Worm (Caenorhabditis elegans) whole organism, L4 larva: Measurements from ENCODE around the gene cyp-25A1.

Experiments used
- F37D6.2 ChIP-seq: sonication (generic microtip); optimal IDR thresholded peaks from 2 replicates; lab custom pipeline; 2016; ENCODE audit warnings: mild to moderate bottlenecking, missing genetic modification characterization, missing compliant biosample characterization
- Y105C5A.15 ChIP-seq: fragments of 200-800 bp; sonication (Bioruptor generic); IDR thresholded peaks from 2 replicates; pipeline ENCODE4 v1.3.6; 2022; ENCODE audit warnings: missing genetic modification characterization, missing compliant biosample characterization
- Y5F2A.4 ChIP-seq: fragments of 200-800 bp; sonication (Bioruptor generic); optimal IDR thresholded peaks from 2 replicates; lab custom pipeline; 2018; ENCODE audit warnings: mild to moderate bottlenecking, missing genetic modification characterization, missing compliant biosample characterization
- ZK337.2 ChIP-seq: fragments of 200-800 bp; sonication (Bioruptor generic); IDR thresholded peaks from 2 replicates; pipeline ENCODE4 v1.3.6; 2022; ENCODE audit warnings: missing genetic modification reagents, missing genetic modification characterization, missing compliant biosample characterization
- aha-1 ChIP-seq: fragments of 150-350 bp; peaks from one replicate; lab custom pipeline; 2014; ENCODE audit warnings: missing biosample characterization, missing genetic modification characterization
- ama-1 ChIP-seq: fragments of 150-350 bp; optimal IDR thresholded peaks from 2 replicates; lab custom pipeline; 2014; ENCODE audit warnings: inconsistent platforms, mixed read lengths
- attf-4 ChIP-seq: sonication (generic microtip); optimal IDR thresholded peaks from 3 replicates; lab custom pipeline; 2017; ENCODE audit warnings: missing biosample characterization, missing genetic modification characterization
- ceh-20 ChIP-seq: fragments of 200-800 bp; sonication (Bioruptor generic); IDR thresholded peaks from 2 replicates; pipeline ENCODE4 v1.3.6; 2022; ENCODE audit warnings: missing genetic modification reagents, missing genetic modification characterization, missing compliant biosample characterization
- ceh-28 ChIP-seq: fragments of 150-350 bp; optimal IDR thresholded peaks from 2 replicates; lab custom pipeline; 2014; ENCODE audit warnings: missing biosample characterization, missing genetic modification reagents, missing genetic modification characterization
- ceh-44 ChIP-seq: fragments of 200-800 bp; sonication (Bioruptor generic); IDR thresholded peaks from 2 replicates; pipeline ENCODE4 v1.3.6; 2022; ENCODE audit warnings: missing genetic modification reagents, missing genetic modification characterization, missing compliant biosample characterization
- ceh-82 ChIP-seq: sonication (generic microtip); optimal IDR thresholded peaks from 2 replicates; lab custom pipeline; 2017; ENCODE audit warnings: missing biosample characterization, missing genetic modification characterization
- ces-1 ChIP-seq: fragments of 150-350 bp; sonication (generic microtip); optimal IDR thresholded peaks from 4 replicates; lab custom pipeline; 2014; ENCODE audit warnings: missing biosample characterization, missing genetic modification reagents, missing genetic modification characterization
- ctbp-1 ChIP-seq: fragments of 200-800 bp; sonication (Bioruptor generic); IDR thresholded peaks from 2 replicates; pipeline ENCODE4 v1.3.6; 2022; ENCODE audit warnings: missing genetic modification reagents, missing genetic modification characterization, missing compliant biosample characterization
- daf-12 ChIP-seq: fragments of 150-350 bp; optimal IDR thresholded peaks from 2 replicates; lab custom pipeline; 2014; ENCODE audit warnings: missing biosample characterization, missing genetic modification reagents, missing genetic modification characterization
- daf-16 ChIP-seq, 3 experiments: sonication (generic microtip); optimal IDR thresholded peaks; 2 replicates each; lab custom pipeline; 2016 to 2017; ENCODE audit warnings: missing genetic modification characterization in 3 of 3, missing genetic modification reagents in 3 of 3, mild to moderate bottlenecking in 2 of 3, missing compliant biosample characterization in 2 of 3, missing biosample characterization in 1 of 3, moderate library complexity in 1 of 3
- dmd-6 ChIP-seq: fragments of 200-800 bp; sonication (Bioruptor generic); IDR thresholded peaks from 2 replicates; pipeline ENCODE4 v1.3.6; 2022; ENCODE audit warnings: missing genetic modification reagents, missing genetic modification characterization, missing compliant biosample characterization
- dmd-9 ChIP-seq: fragments of 200-800 bp; sonication (Bioruptor generic); IDR thresholded peaks from 2 replicates; pipeline ENCODE4 v1.3.6; 2022; ENCODE audit warnings: missing genetic modification reagents, missing genetic modification characterization, missing compliant biosample characterization
- dpl-1 ChIP-seq: fragments of 150-350 bp; optimal IDR thresholded peaks from 2 replicates; lab custom pipeline; 2014; ENCODE audit warnings: missing biosample characterization, missing genetic modification reagents, missing genetic modification characterization
- duxl-1 ChIP-seq: sonication (generic microtip); optimal IDR thresholded peaks from 2 replicates; lab custom pipeline; 2016; ENCODE audit warnings: mild to moderate bottlenecking, missing genetic modification characterization, moderate library complexity, missing compliant biosample characterization; ENCODE audit not compliant: poor library complexity
- dve-1 ChIP-seq: sonication (generic microtip); optimal IDR thresholded peaks from 2 replicates; lab custom pipeline; 2017; ENCODE audit warnings: antibody characterized with exemption, mild to moderate bottlenecking, missing genetic modification characterization, missing compliant biosample characterization; ENCODE audit not compliant: insufficient read depth
- gei-8 ChIP-seq: fragments of 200-800 bp; sonication (Bioruptor generic); optimal IDR thresholded peaks from 2 replicates; lab custom pipeline; 2018; ENCODE audit warnings: mild to moderate bottlenecking, missing genetic modification characterization, missing compliant biosample characterization
- hif-1 ChIP-seq, 2 experiments: sonication (generic microtip); optimal IDR thresholded peaks; 2 replicates each; lab custom pipeline; 2016 to 2017; ENCODE audit warnings: missing compliant biosample characterization in 2 of 2, missing genetic modification characterization in 2 of 2, missing genetic modification reagents in 2 of 2, missing genotype in 2 of 2, mild to moderate bottlenecking in 1 of 2
- hlh-11 ChIP-seq: fragments of 200-800 bp; sonication (Bioruptor generic); optimal IDR thresholded peaks from 2 replicates; lab custom pipeline; 2018; ENCODE audit warnings: mild to moderate bottlenecking, missing genetic modification characterization, missing compliant biosample characterization
- hmg-1.1 ChIP-seq: fragments of 200-800 bp; sonication (Bioruptor generic); IDR thresholded peaks from 2 replicates; pipeline ENCODE4 v1.3.6; 2022; ENCODE audit warnings: missing genetic modification reagents, missing genetic modification characterization, missing compliant biosample characterization
- lin-1 ChIP-seq: fragments of 200-800 bp; sonication (Bioruptor generic); IDR thresholded peaks from 2 replicates; pipeline ENCODE4 v1.3.6; 2022; ENCODE audit warnings: missing genetic modification reagents, missing genetic modification characterization, missing compliant biosample characterization
- lin-13 ChIP-seq: fragments of 150-350 bp; optimal IDR thresholded peaks from 2 replicates; lab custom pipeline; 2014; ENCODE audit warnings: missing biosample characterization, missing genetic modification reagents, missing genetic modification characterization
- lin-29 ChIP-seq: fragments of 200-800 bp; sonication (Bioruptor generic); IDR thresholded peaks from 2 replicates; pipeline ENCODE4 v1.3.6; 2022; ENCODE audit warnings: missing genetic modification reagents, missing genetic modification characterization, missing compliant biosample characterization
- lin-39 ChIP-seq: fragments of 150-350 bp; optimal IDR thresholded peaks from 2 replicates; lab custom pipeline; 2014; ENCODE audit warnings: missing biosample characterization, missing genetic modification reagents, missing genetic modification characterization
- lsy-2 ChIP-seq, 2 experiments: fragments of 150-350 bp in 1 of 2; sonication (generic microtip) in 1 of 2; optimal IDR thresholded peaks; 2 replicates each; lab custom pipeline; 2014 to 2017; ENCODE audit warnings: missing biosample characterization in 2 of 2, missing genetic modification characterization in 2 of 2
- mep-1 ChIP-seq: fragments of 150-350 bp; sonication (generic microtip); optimal IDR thresholded peaks from 3 replicates; lab custom pipeline; 2014; ENCODE audit warnings: missing biosample characterization, missing genetic modification characterization
- mes-2 ChIP-seq: sonication (generic microtip); optimal IDR thresholded peaks from 2 replicates; lab custom pipeline; 2016; ENCODE audit warnings: missing genotype, mild to moderate bottlenecking, missing genetic modification characterization, missing compliant biosample characterization; ENCODE audit not compliant: poor library complexity, severe bottlenecking
- nhr-102 ChIP-seq: sonication (generic microtip); optimal IDR thresholded peaks from 2 replicates; lab custom pipeline; 2016; ENCODE audit warnings: mild to moderate bottlenecking, missing genetic modification characterization, moderate library complexity, missing compliant biosample characterization
- nhr-25 ChIP-seq: sonication (generic microtip); optimal IDR thresholded peaks from 2 replicates; lab custom pipeline; 2017; ENCODE audit warnings: missing genetic modification characterization, mild to moderate bottlenecking, missing compliant biosample characterization, antibody characterized with exemption, moderate library complexity, borderline replicate concordance; ENCODE audit not compliant: insufficient read depth
- nhr-28 ChIP-seq: fragments of 150-350 bp; optimal IDR thresholded peaks from 2 replicates; lab custom pipeline; 2014; ENCODE audit warnings: missing biosample characterization, missing genetic modification characterization
- nhr-41 ChIP-seq: fragments of 200-800 bp; sonication (Bioruptor generic); IDR thresholded peaks from 2 replicates; pipeline ENCODE4 v1.3.6; 2022; ENCODE audit warnings: missing genetic modification reagents, missing genetic modification characterization, missing compliant biosample characterization
- nhr-48 ChIP-seq: sonication (generic microtip); optimal IDR thresholded peaks from 2 replicates; lab custom pipeline; 2016; ENCODE audit warnings: mild to moderate bottlenecking, missing genetic modification characterization, missing compliant biosample characterization
- nhr-6 ChIP-seq: fragments of 150-350 bp; optimal IDR thresholded peaks from 2 replicates; lab custom pipeline; 2014; ENCODE audit warnings: missing biosample characterization, missing genetic modification characterization
- nhr-76 ChIP-seq: fragments of 150-350 bp; optimal IDR thresholded peaks from 2 replicates; lab custom pipeline; 2014; ENCODE audit warnings: missing biosample characterization, missing genetic modification characterization
- pha-4 ChIP-seq, 2 experiments: fragments of 150-350 bp in 1 of 2; fragments of 200-800 bp in 1 of 2; sonication (Bioruptor generic) in 1 of 2; IDR thresholded peaks in 1 of 2; optimal IDR thresholded peaks in 1 of 2; 2 replicates each; pipeline versions ENCODE4 v1.3.6 to Lab custom; 2014 to 2022; ENCODE audit warnings: missing genetic modification characterization in 2 of 2, missing genetic modification reagents in 2 of 2, missing biosample characterization in 1 of 2, missing compliant biosample characterization in 1 of 2
- sdz-12 ChIP-seq: fragments of 200-800 bp; sonication (Bioruptor generic); optimal IDR thresholded peaks from 2 replicates; lab custom pipeline; 2018; ENCODE audit warnings: mild to moderate bottlenecking, missing genetic modification characterization, missing compliant biosample characterization
- snpc-1.2 ChIP-seq: fragments of 200-800 bp; sonication (Bioruptor generic); IDR thresholded peaks from 2 replicates; pipeline ENCODE4 v1.3.6; 2022; ENCODE audit warnings: missing genetic modification reagents, missing genetic modification characterization, missing compliant biosample characterization
- spr-3 ChIP-seq: fragments of 200-800 bp; sonication (Bioruptor generic); optimal IDR thresholded peaks from 2 replicates; lab custom pipeline; 2018; ENCODE audit warnings: mild to moderate bottlenecking, missing genetic modification characterization, missing compliant biosample characterization
- tra-1 ChIP-seq: fragments of 200-800 bp; sonication (Bioruptor generic); IDR thresholded peaks from 2 replicates; pipeline ENCODE4 v1.3.6; 2022; ENCODE audit warnings: missing genetic modification reagents, missing genetic modification characterization, missing compliant biosample characterization
- unc-62 ChIP-seq, 3 experiments: fragments of 150-350 bp in 1 of 3; sonication (generic microtip); optimal IDR thresholded peaks in 2 of 3; peaks in 1 of 3; 1 replicate in 1 of 3; 2 replicates in 2 of 3; lab custom pipeline; 2014 to 2017; ENCODE audit warnings: missing biosample characterization in 3 of 3, missing genetic modification characterization in 3 of 3, missing genetic modification reagents in 3 of 3, missing genotype in 1 of 3
- vab-7 ChIP-seq: fragments of 200-800 bp; sonication (Bioruptor generic); IDR thresholded peaks from 2 replicates; pipeline ENCODE4 v1.3.6; 2022; ENCODE audit warnings: missing genetic modification reagents, missing genetic modification characterization, missing compliant biosample characterization
- zip-11 ChIP-seq: fragments of 200-800 bp; sonication (Bioruptor generic); IDR thresholded peaks from 2 replicates; pipeline ENCODE4 v1.3.6; 2022; ENCODE audit warnings: missing genetic modification characterization, missing compliant biosample characterization
- zip-2 ChIP-seq: fragments of 150-350 bp; optimal IDR thresholded peaks from 2 replicates; lab custom pipeline; 2014; ENCODE audit warnings: missing biosample characterization, missing genetic modification characterization
- ztf-11 ChIP-seq: fragments of 150-350 bp; optimal IDR thresholded peaks from 2 replicates; lab custom pipeline; 2014; ENCODE audit warnings: missing biosample characterization, missing genetic modification characterization

cyp-25A1 gene

DNA sequence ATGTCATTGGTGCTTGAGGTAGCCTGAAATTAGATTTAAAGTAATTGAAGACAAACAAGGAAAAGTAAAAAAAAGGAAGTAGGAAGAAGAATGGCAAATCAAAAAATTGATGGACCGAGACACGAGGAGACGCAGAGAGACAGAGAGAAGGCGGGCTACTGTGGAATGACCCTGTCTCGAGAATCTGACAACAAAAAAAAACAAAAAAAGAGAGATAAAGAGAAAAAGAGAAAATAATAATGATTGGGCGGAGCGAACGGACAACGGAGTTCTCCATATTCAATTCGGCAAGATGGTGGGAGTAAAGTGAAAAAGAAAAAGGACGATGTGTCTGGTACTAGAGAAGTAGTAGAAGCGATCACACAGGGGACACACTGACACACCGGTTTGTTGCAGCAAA lies 23.4 kb upstream of the cyp-25A1 start, which contains the start of gene toh-1 (continued):
- peak; percentile 67 for TF ChIP-seq nhr-25 (tag; lab: Kevin White, UChicago)
- no peak for TF ChIP-seq nhr-48 (tag; lab: Kevin White, UChicago)
- peak; percentile 3 for TF ChIP-seq mes-2
- TF ChIP-seq lin-1 (GFP tag; lab: Robert Waterston, UW): no peak
- TF ChIP-seq dve-1: no peak
- TF ChIP-seq lin-29 (GFP tag; lab: Robert Waterston, UW): no peak
- no peak for TF ChIP-seq dpl-1 (GFP tag; lab: Kevin White, UChicago)
- TF ChIP-seq ama-1: no peak
- TF ChIP-seq, all 104 proteins: peak for 5

DNA sequence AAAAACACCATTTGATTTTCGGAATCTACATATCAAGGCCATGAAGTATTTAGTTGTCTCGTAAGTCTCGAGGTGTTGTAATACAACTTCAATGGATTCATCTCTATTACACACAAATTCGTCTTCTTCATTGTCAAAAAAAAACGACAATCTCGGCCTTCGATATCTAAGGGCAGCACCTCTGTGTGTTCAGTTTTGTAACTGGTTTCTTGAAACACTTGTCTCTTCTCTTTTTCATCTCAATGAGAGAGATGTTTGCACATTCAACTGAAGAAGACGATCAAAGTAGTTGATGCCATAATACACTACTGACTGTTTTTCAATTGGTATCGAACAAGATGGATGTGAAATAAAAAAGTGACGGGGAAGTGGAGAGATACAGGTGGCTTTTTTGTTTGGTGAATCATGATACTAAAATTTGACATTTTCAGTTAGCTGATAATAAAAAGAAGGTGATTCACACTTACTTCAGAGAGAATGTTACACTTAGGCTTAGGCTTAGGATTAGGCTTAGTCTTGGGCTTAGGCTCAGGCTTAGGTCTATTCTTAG lies 20.9 kb upstream of the cyp-25A1 start:
- TF ChIP-seq aha-1 (tag; lab: Kevin White, UChicago): peak; percentile 46
- no peak for TF ChIP-seq vab-7 (GFP tag; lab: Robert Waterston, UW)
- TF ChIP-seq Y5F2A.4 (GFP tag; lab: Kevin White, UChicago): no peak
- no peak for TF ChIP-seq ctbp-1
- no peak for TF ChIP-seq zip-11 (GFP tag; lab: Robert Waterston, UW)
- no peak for TF ChIP-seq ZK337.2 (GFP tag; lab: Robert Waterston, UW)
- TF ChIP-seq sdz-12: no peak
- TF ChIP-seq duxl-1 (tag; lab: Kevin White, UChicago): no peak
- TF ChIP-seq F37D6.2 (tag; lab: Kevin White, UChicago): no peak
- TF ChIP-seq dmd-6 (GFP tag; lab: Robert Waterston, UW): no peak
- no peak for TF ChIP-seq tra-1
- TF ChIP-seq unc-62 (GFP tag; optimal IDR thresholded peaks at IDR 0.05 in 1 of 2; lab: Kevin White, UChicago): peak in 1 of 2 experiments; percentile 99
- TF ChIP-seq unc-62 (tag; optimal IDR thresholded peaks at IDR 0.05; lab: Kevin White, UChicago): no peak
- no peak for TF ChIP-seq Y105C5A.15 (GFP tag; lab: Robert Waterston, UW)
- no peak for TF ChIP-seq gei-8 (GFP tag; lab: Kevin White, UChicago)
- no peak for TF ChIP-seq spr-3 (GFP tag; lab: Kevin White, UChicago)
- no peak for TF ChIP-seq attf-4 (tag; lab: Kevin White, UChicago)
- TF ChIP-seq ceh-20 (GFP tag; lab: Robert Waterston, UW): no peak
- peak; percentile 26 for TF ChIP-seq mep-1
- no peak for TF ChIP-seq nhr-6 (tag; lab: Kevin White, UChicago)
- TF ChIP-seq lin-39 (tag; lab: Kevin White, UChicago): no peak
- no peak for TF ChIP-seq daf-12
- no peak for TF ChIP-seq ces-1
- no peak for TF ChIP-seq lin-13 (GFP tag; lab: Kevin White, UChicago)
- no peak for TF ChIP-seq ztf-11 (tag; lab: Kevin White, UChicago)
- TF ChIP-seq nhr-102 (tag; lab: Kevin White, UChicago): no peak
- TF ChIP-seq ceh-82 (tag; lab: Kevin White, UChicago): no peak
- no peak for TF ChIP-seq ceh-44 (GFP tag; lab: Robert Waterston, UW)
- TF ChIP-seq hmg-1.1 (GFP tag; lab: Robert Waterston, UW): 0 out of 2 replicates have a peak, but pooled peaks have one; percentile 35
- no peak for TF ChIP-seq nhr-76
- TF ChIP-seq lsy-2 (tag; optimal IDR thresholded peaks at IDR 0.05; lab: Kevin White, UChicago): peak in 1 of 2 experiments; percentile 38
- TF ChIP-seq dmd-9 (GFP tag; lab: Robert Waterston, UW): no peak
- TF ChIP-seq zip-2 (tag; lab: Kevin White, UChicago): no peak
- TF ChIP-seq hlh-11: peak; percentile 1
- TF ChIP-seq hif-1 (tag; optimal IDR thresholded peaks at IDR 0.05; lab: Kevin White, UChicago): no peak
- TF ChIP-seq nhr-41 (GFP tag; lab: Robert Waterston, UW): no peak
- no peak for TF ChIP-seq daf-16 (GFP tag; optimal IDR thresholded peaks at IDR 0.05; lab: Kevin White, UChicago)
- no peak for TF ChIP-seq daf-16 (tag; optimal IDR thresholded peaks at IDR 0.05; lab: Kevin White, UChicago)
- peak; percentile 59 for TF ChIP-seq nhr-28 (tag; lab: Kevin White, UChicago)
- no peak for TF ChIP-seq pha-4 (GFP tag; IDR thresholded peaks at IDR 0.05; lab: Robert Waterston, UW)
- TF ChIP-seq pha-4 (tag; optimal IDR thresholded peaks at IDR 0.05; lab: Kevin White, UChicago): no peak
- TF ChIP-seq snpc-1.2: no peak
- no peak for TF ChIP-seq ceh-28
